Fruit fly (Drosophila melanogaster): ENCODE measurements around the gene ro.

The ro gene

DNA sequence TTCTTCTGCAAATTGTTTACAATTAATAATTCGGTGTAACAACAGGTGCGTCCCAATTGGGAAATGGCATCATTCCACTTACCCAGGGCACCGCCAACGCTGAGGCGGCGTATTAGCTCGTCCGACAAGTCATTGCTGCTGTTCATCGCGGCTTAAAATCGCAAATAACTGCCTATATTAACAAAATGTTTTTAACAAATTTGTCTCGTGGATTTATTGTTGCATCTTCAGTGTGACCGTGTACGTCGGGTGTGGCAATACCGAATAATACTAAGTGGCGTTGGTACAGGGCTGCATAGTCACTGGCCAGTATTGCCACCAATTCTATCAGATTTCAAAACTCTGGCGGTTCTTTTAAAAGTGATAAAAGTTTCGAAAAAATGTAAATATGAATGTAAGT, 31.6 kb upstream of the ro start, which contains the start of gene Ets97D (continued):
- TF ChIP-seq Doc3 (GFP tag; IDR thresholded peaks at IDR 0.05; ENCODE audit: partially characterized antibody) = no peak
- TF ChIP-seq da (GFP tag; optimal IDR thresholded peaks at IDR 0.05) = no peak
- peak; percentile 59; the same call in 1 of the 3 replicates for TF ChIP-seq Opbp (GFP tag; IDR thresholded peaks at IDR 0.05; ENCODE audit: partially characterized antibody)
- TF ChIP-seq Lim3 (GFP tag; IDR thresholded peaks at IDR 0.05) = no peak
- TF ChIP-seq MTF-1 (GFP tag; optimal IDR thresholded peaks at IDR 0.05; ENCODE audit: borderline replicate concordance) = no peak
- peak; percentile 77 for TF ChIP-seq stwl (tag; optimal IDR thresholded peaks at IDR 0.05)
- no peak for TF ChIP-seq gce (GFP tag; IDR thresholded peaks at IDR 0.05)
- peak; percentile 100 for TF ChIP-seq E2f2 (GFP tag; IDR thresholded peaks at IDR 0.05)
- TF ChIP-seq dati (GFP tag; IDR thresholded peaks at IDR 0.05) = no peak
- peak; percentile 26 for TF ChIP-seq vfl (GFP tag; optimal IDR thresholded peaks at IDR 0.05)
- TF ChIP-seq CG2202 (tag; optimal IDR thresholded peaks at IDR 0.05) = no peak
- TF ChIP-seq CG4404 (GFP tag; IDR thresholded peaks at IDR 0.05) = no peak
- TF ChIP-seq HmgD (GFP tag; optimal IDR thresholded peaks at IDR 0.05) = no peak
- peak; percentile 43 for TF ChIP-seq CG10267 (tag; optimal IDR thresholded peaks at IDR 0.05)
- peak; percentile 29 for TF ChIP-seq CG2712 (tag; optimal IDR thresholded peaks at IDR 0.05)
- no peak for TF ChIP-seq wek (GFP tag; optimal IDR thresholded peaks at IDR 0.05)
- peak; percentile 2 for TF ChIP-seq CG17186 (GFP tag; optimal IDR thresholded peaks at IDR 0.05)
- no peak for TF ChIP-seq cas (GFP tag; IDR thresholded peaks at IDR 0.05)
- TF ChIP-seq fu2 (GFP tag; optimal IDR thresholded peaks at IDR 0.05) = no peak
- no peak for TF ChIP-seq CG30431 (GFP tag; optimal IDR thresholded peaks at IDR 0.05)
- TF ChIP-seq nmo (GFP tag; optimal IDR thresholded peaks at IDR 0.05) = peak; percentile 22
- TF ChIP-seq CG11085 (GFP tag; IDR thresholded peaks at IDR 0.05) = no peak
- no peak for TF ChIP-seq Hr3 (GFP tag; optimal IDR thresholded peaks at IDR 0.05)
- no peak for TF ChIP-seq CG11560 (tag; IDR thresholded peaks at IDR 0.05)
- TF ChIP-seq grau (tag; optimal IDR thresholded peaks at IDR 0.05) = no peak
- TF ChIP-seq CoRest (tag; optimal IDR thresholded peaks at IDR 0.05) = peak; percentile 38
- no peak for TF ChIP-seq bcd (GFP tag; optimal IDR thresholded peaks at IDR 0.05)
- TF ChIP-seq CG15514 (GFP tag; optimal IDR thresholded peaks at IDR 0.05) = peak; percentile 49
- peak; percentile 61 for TF ChIP-seq MESR4 (GFP tag; optimal IDR thresholded peaks at IDR 0.05)
- no peak for TF ChIP-seq CG9932 (GFP tag; IDR thresholded peaks at IDR 0.05)
- TF ChIP-seq CG8478 (optimal IDR thresholded peaks at IDR 0.05) = no peak
- no peak for TF ChIP-seq CTCF (GFP tag; optimal IDR thresholded peaks at IDR 0.05)
- no peak for TF ChIP-seq Dip2 (GFP tag; IDR thresholded peaks at IDR 0.05)
- TF ChIP-seq scrt (GFP tag; optimal IDR thresholded peaks at IDR 0.05) = peak; percentile 68
- TF ChIP-seq CG15011 (GFP tag; optimal IDR thresholded peaks at IDR 0.05) = no peak
- peak; percentile 75 for TF ChIP-seq kah (GFP tag; optimal IDR thresholded peaks at IDR 0.05)
- no peak for TF ChIP-seq al (GFP tag; IDR thresholded peaks at IDR 0.05)
- TF ChIP-seq CG7928 (GFP tag; optimal IDR thresholded peaks at IDR 0.05) = peak; percentile 97
- TF ChIP-seq Pdp1 (GFP tag; optimal IDR thresholded peaks at IDR 0.05) = peak in 1 of 2 experiments; percentile 31
- TF ChIP-seq Dfd (GFP tag; optimal IDR thresholded peaks at IDR 0.05) = no peak
- TF ChIP-seq CG15601 (tag; optimal IDR thresholded peaks at IDR 0.05) = peak; percentile 62
- no peak for TF ChIP-seq CG15073 (GFP tag; optimal IDR thresholded peaks at IDR 0.05)
- no peak for TF ChIP-seq sd (tag; optimal IDR thresholded peaks at IDR 0.05)
- peak; percentile 37 for TF ChIP-seq BEAF-32 (GFP tag; optimal IDR thresholded peaks at IDR 0.05)
- no peak for TF ChIP-seq sima (GFP tag; optimal IDR thresholded peaks at IDR 0.05)
- TF ChIP-seq row (GFP tag; IDR thresholded peaks at IDR 0.05) = no peak
- no peak for TF ChIP-seq Hmr (GFP tag; optimal IDR thresholded peaks at IDR 0.05)
- TF ChIP-seq CG4617 (GFP tag; optimal IDR thresholded peaks at IDR 0.05; ENCODE audit: borderline replicate concordance) = peak; percentile 94
- TF ChIP-seq Elba2 (GFP tag; optimal IDR thresholded peaks at IDR 0.05) = peak; percentile 94
- TF ChIP-seq Six4 (GFP tag; optimal IDR thresholded peaks at IDR 0.05) = no peak
- no peak for TF ChIP-seq Ets65A (GFP tag)
- no peak for TF ChIP-seq CG10366 (GFP tag; IDR thresholded peaks at IDR 0.05)
- no peak for TF ChIP-seq Adf1 (GFP tag; IDR thresholded peaks at IDR 0.05)

Data from whole organism, embryonic.